Fruit fly (Drosophila melanogaster): ENCODE measurements around the gene CG14606.

- TF ChIP-seq Pif1B (GFP tag; optimal IDR thresholded peaks at IDR 0.05), result no peak
- TF ChIP-seq Ets98B (GFP tag; IDR thresholded peaks at IDR 0.05), result 0 out of 2 replicates have a peak, but pooled peaks have one; percentile 9
- TF ChIP-seq fd96Ca (GFP tag; IDR thresholded peaks at IDR 0.05), result no peak
- no peak for TF ChIP-seq CG13204 (GFP tag; optimal IDR thresholded peaks at IDR 0.05)
- no peak for TF ChIP-seq CG10348 (GFP tag; IDR thresholded peaks at IDR 0.05)
- no peak for TF ChIP-seq CG12605 (GFP tag; IDR thresholded peaks at IDR 0.05)
- TF ChIP-seq CG15710 (tag; optimal IDR thresholded peaks at IDR 0.05), result no peak
- TF ChIP-seq CG4496 (GFP tag; IDR thresholded peaks at IDR 0.05), result no peak
- no peak for TF ChIP-seq rn (GFP tag; IDR thresholded peaks at IDR 0.05)
- no peak for TF ChIP-seq D1 (tag; optimal IDR thresholded peaks at IDR 0.05)
- TF ChIP-seq CG14655 (GFP tag; optimal IDR thresholded peaks at IDR 0.05), result no peak
Observed at dm6 chr3R:7186242-7187092, 30.4 kb downstream of the CG14606 start, which contains the start of the genes CG10055 and lap.
